Fruit fly (Drosophila melanogaster): ENCODE data around the gene scpr-A.

DNA sequence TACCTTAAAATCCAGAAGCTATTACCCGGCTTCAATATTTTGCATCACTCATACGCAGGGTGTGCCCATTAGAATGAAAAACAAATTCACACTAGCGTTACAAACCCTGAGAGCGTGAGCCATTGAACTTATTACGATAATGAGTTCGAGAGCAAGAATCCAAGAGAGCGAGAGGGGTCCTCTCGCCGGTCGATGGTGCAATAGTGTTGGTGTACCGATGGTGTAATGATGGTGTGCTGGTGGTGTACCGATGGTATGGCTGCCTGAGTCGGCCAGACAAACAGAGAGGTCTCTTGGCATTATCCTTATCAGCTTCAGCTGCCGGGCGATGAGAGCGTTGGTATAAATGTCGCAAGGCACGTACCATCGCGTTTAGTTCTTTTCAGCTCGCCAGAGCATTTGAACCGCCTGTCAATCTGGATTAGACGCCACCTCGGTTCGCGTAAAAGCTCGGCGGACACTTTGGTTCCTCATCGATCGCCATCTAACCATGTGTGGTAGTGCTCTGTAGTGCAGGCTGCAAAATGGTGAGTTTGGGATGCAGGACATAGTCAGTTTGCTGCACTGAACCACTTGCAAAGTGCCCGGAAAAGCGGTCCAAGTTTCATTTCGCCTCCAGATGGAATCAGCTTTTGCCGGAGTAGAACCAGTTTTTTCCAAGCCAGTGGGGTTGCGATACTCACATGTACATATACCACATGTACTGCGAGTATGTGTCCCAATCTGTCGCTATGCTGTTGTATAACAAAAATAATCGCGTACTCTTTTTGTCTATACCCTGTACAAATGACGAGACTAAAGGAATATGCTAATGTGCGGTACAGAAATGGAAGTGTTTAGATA lies 40.7 kb upstream of the scpr-A start:
- no peak for TF ChIP-seq Blimp-1 (GFP tag; optimal IDR thresholded peaks at IDR 0.05)
- no peak for TF ChIP-seq fkh (GFP tag; optimal IDR thresholded peaks at IDR 0.05)
- no peak for TF ChIP-seq CG8632 (GFP tag; optimal IDR thresholded peaks at IDR 0.05)
- no peak; the same call in 2 of the 3 replicates for TF ChIP-seq CG6163 (GFP tag; IDR thresholded peaks at IDR 0.05)
- TF ChIP-seq CG34406 (GFP tag; optimal IDR thresholded peaks at IDR 0.05): no peak
- no peak for TF ChIP-seq Eip93F (GFP tag; optimal IDR thresholded peaks at IDR 0.05)
- no peak for TF ChIP-seq CG6792 (GFP tag; optimal IDR thresholded peaks at IDR 0.05)
- no peak for TF ChIP-seq Sox102F (GFP tag; optimal IDR thresholded peaks at IDR 0.05)

Data from whole organism, prepupa.